Fruit fly (Drosophila melanogaster) whole organism, embryonic: ENCODE data around the gene CG13392.

ENCODE experiments used
- Adf1 ChIP-seq: fragments of 200-800 bp; sonication (Bioruptor generic); IDR thresholded peaks from 2 replicates; pipeline ENCODE4 v1.3.6; 2022; ENCODE audit warnings: missing biosample characterization, missing genetic modification characterization
- Asciz ChIP-seq: fragments of 200-800 bp; sonication (Bioruptor generic); optimal IDR thresholded peaks from 2 replicates; lab custom pipeline; 2017; ENCODE audit warnings: missing biosample characterization, mild to moderate bottlenecking, missing genetic modification characterization, missing genetic modification reagents
- B-H2 ChIP-seq: fragments of 200-800 bp; sonication (Bioruptor generic); optimal IDR thresholded peaks from 2 replicates; lab custom pipeline; 2018; ENCODE audit warnings: missing biosample characterization, mild to moderate bottlenecking, missing genetic modification characterization
- CG10274 ChIP-seq: fragments of 200-800 bp; sonication (Bioruptor generic); optimal IDR thresholded peaks from 3 replicates; lab custom pipeline; 2017; ENCODE audit warnings: missing biosample characterization, mild to moderate bottlenecking, missing genetic modification characterization
- CG11560 ChIP-seq: fragments of 200-800 bp; sonication (Bioruptor generic); IDR thresholded peaks from 3 replicates; pipeline ENCODE4 v1.3.6; 2022; ENCODE audit warnings: missing biosample characterization, missing genetic modification characterization
- CG13775 ChIP-seq: fragments of 200-800 bp; sonication (Bioruptor generic); optimal IDR thresholded peaks from 3 replicates; lab custom pipeline; 2017; ENCODE audit warnings: missing biosample characterization, mild to moderate bottlenecking, missing genetic modification characterization
- CG14710 ChIP-seq: fragments of 200-800 bp; sonication (Bioruptor generic); optimal IDR thresholded peaks from 3 replicates; lab custom pipeline; 2019; ENCODE audit warnings: missing biosample characterization, mild to moderate bottlenecking, missing genetic modification characterization, moderate library complexity
- CG1603 ChIP-seq: fragments of 200-800 bp; sonication (Bioruptor generic); optimal IDR thresholded peaks from 2 replicates; lab custom pipeline; 2019; ENCODE audit warnings: missing biosample characterization, mild to moderate bottlenecking, missing genetic modification characterization, moderate library complexity
- CG16863 ChIP-seq: fragments of 200-800 bp; sonication (Bioruptor generic); optimal IDR thresholded peaks from 3 replicates; lab custom pipeline; 2016; ENCODE audit warnings: missing biosample characterization, missing genetic modification characterization
- CG17328 ChIP-seq: fragments of 200-800 bp; sonication (Bioruptor generic); IDR thresholded peaks from 2 replicates; pipeline ENCODE4 v1.3.6; 2022; ENCODE audit warnings: missing biosample characterization, missing genetic modification characterization
- CG2678 ChIP-seq: fragments of 200-800 bp; sonication (Bioruptor generic); optimal IDR thresholded peaks from 3 replicates; lab custom pipeline; 2019; ENCODE audit warnings: missing biosample characterization, mild to moderate bottlenecking, missing genetic modification characterization, moderate library complexity
- CG31224 ChIP-seq: fragments of 200-800 bp; sonication (Bioruptor generic); IDR thresholded peaks from 2 replicates; pipeline ENCODE4 v1.3.6; 2022; ENCODE audit warnings: missing biosample characterization, missing genetic modification characterization
- CG3995 ChIP-seq: fragments of 200-800 bp; sonication (Bioruptor generic); optimal IDR thresholded peaks from 3 replicates; lab custom pipeline; 2016; ENCODE audit warnings: missing biosample characterization, missing genetic modification characterization
- CG4854 ChIP-seq: fragments of 200-800 bp; sonication (Bioruptor generic); optimal IDR thresholded peaks from 2 replicates; lab custom pipeline; 2016; ENCODE audit warnings: missing biosample characterization, missing genetic modification characterization, inconsistent platforms
- CG5180 ChIP-seq: fragments of 200-800 bp; sonication (Bioruptor generic); optimal IDR thresholded peaks from 3 replicates; lab custom pipeline; 2017; ENCODE audit warnings: missing biosample characterization, missing genetic modification characterization, mild to moderate bottlenecking, moderate library complexity, missing genetic modification reagents
- CG5953 ChIP-seq: fragments of 200-800 bp; sonication (Bioruptor generic); IDR thresholded peaks from 2 replicates; pipeline ENCODE4 v1.3.6; 2022; ENCODE audit warnings: missing biosample characterization, missing genetic modification characterization
- CG6791 ChIP-seq: fragments of 200-800 bp; sonication (Bioruptor generic); IDR thresholded peaks from 3 replicates; pipeline ENCODE4 v1.3.6; 2022; ENCODE audit warnings: missing biosample characterization, missing genetic modification characterization; ENCODE audit not compliant: partially characterized antibody
- D19A ChIP-seq: fragments of 200-800 bp; optimal IDR thresholded peaks from 3 replicates; lab custom pipeline; 2019; ENCODE audit warnings: missing biosample characterization, mild to moderate bottlenecking, missing genetic modification characterization, moderate library complexity
- Deaf1 ChIP-seq: fragments of 200-800 bp; optimal IDR thresholded peaks from 3 replicates; lab custom pipeline; 2019; ENCODE audit warnings: missing biosample characterization, mild to moderate bottlenecking, missing genetic modification characterization, moderate library complexity
- Doc3 ChIP-seq: fragments of 200-800 bp; sonication (Bioruptor generic); IDR thresholded peaks from 3 replicates; pipeline ENCODE4 v1.3.6; 2022; ENCODE audit warnings: missing biosample characterization, missing genetic modification characterization; ENCODE audit not compliant: partially characterized antibody
- E2f1 ChIP-seq: fragments of 200-800 bp; sonication (Bioruptor generic); IDR thresholded peaks from 2 replicates; pipeline ENCODE4 v1.3.6; 2022; ENCODE audit warnings: missing biosample characterization, missing genetic modification characterization
- Eip74EF ChIP-seq, 2 experiments: fragments of 200-800 bp in 1 of 2; fragments of >200 bp in 1 of 2; sonication (Bioruptor generic) in 1 of 2; optimal IDR thresholded peaks; 2 replicates each; lab custom pipeline; 2017 to 2019; ENCODE audit warnings: missing biosample characterization in 2 of 2, missing genetic modification characterization in 2 of 2, mild to moderate bottlenecking in 1 of 2, moderate library complexity in 1 of 2
- Ets97D ChIP-seq: fragments of 200-800 bp; sonication (Bioruptor generic); optimal IDR thresholded peaks from 3 replicates; lab custom pipeline; 2016; ENCODE audit warnings: missing biosample characterization, missing genetic modification characterization
- HLH4C ChIP-seq: fragments of 200-800 bp; sonication (Bioruptor generic); IDR thresholded peaks from 3 replicates; pipeline ENCODE4 v1.3.6; 2022; ENCODE audit warnings: missing biosample characterization, missing genetic modification characterization; ENCODE audit not compliant: partially characterized antibody
- Hand ChIP-seq: fragments of 200-800 bp; sonication (Bioruptor generic); optimal IDR thresholded peaks from 2 replicates; lab custom pipeline; 2017; ENCODE audit warnings: mild to moderate bottlenecking, missing biosample characterization, missing genetic modification reagents, missing genetic modification characterization
- Mad ChIP-seq: fragments of 200-800 bp; sonication (Bioruptor generic); optimal IDR thresholded peaks from 2 replicates; lab custom pipeline; 2016; ENCODE audit warnings: missing biosample characterization, missing genetic modification characterization
- Rx ChIP-seq: fragments of 200-800 bp; sonication (Bioruptor generic); IDR thresholded peaks from 2 replicates; pipeline ENCODE4 v1.3.6; 2022; ENCODE audit warnings: missing biosample characterization, missing genetic modification characterization
- Scr ChIP-seq: fragments of 200-800 bp; sonication (Bioruptor generic); IDR thresholded peaks from 2 replicates; pipeline ENCODE4 v1.3.6; 2022; ENCODE audit warnings: missing biosample characterization, missing genetic modification characterization; ENCODE audit not compliant: partially characterized antibody
- ab ChIP-seq: fragments of 200-800 bp; sonication (Bioruptor generic); optimal IDR thresholded peaks from 2 replicates; lab custom pipeline; 2016; ENCODE audit warnings: missing biosample characterization, missing genetic modification characterization
- ara ChIP-seq: fragments of 200-800 bp; sonication (Bioruptor generic); IDR thresholded peaks from 2 replicates; pipeline ENCODE4 v1.3.6; 2022; ENCODE audit warnings: missing biosample characterization, missing genetic modification characterization
- bigmax ChIP-seq: fragments of 200-800 bp; sonication (Bioruptor generic); optimal IDR thresholded peaks from 2 replicates; lab custom pipeline; 2018; ENCODE audit warnings: missing biosample characterization, mild to moderate bottlenecking, missing genetic modification characterization
- cwo ChIP-seq: fragments of 200-800 bp; sonication (Bioruptor generic); optimal IDR thresholded peaks from 3 replicates; lab custom pipeline; 2017; ENCODE audit warnings: missing biosample characterization, missing genetic modification characterization, mild to moderate bottlenecking, moderate library complexity, missing genetic modification reagents
- disco-r ChIP-seq: fragments of 200-800 bp; sonication (Bioruptor generic); optimal IDR thresholded peaks from 2 replicates; lab custom pipeline; 2016; ENCODE audit warnings: missing biosample characterization, missing genetic modification characterization
- dmrt99B ChIP-seq: fragments of 200-800 bp; sonication (Bioruptor generic); optimal IDR thresholded peaks from 2 replicates; lab custom pipeline; 2018; ENCODE audit warnings: missing biosample characterization, mild to moderate bottlenecking, missing genetic modification characterization, moderate library complexity
- eve ChIP-seq, 2 experiments: fragments of >200 bp; optimal IDR thresholded peaks; 2 replicates each; lab custom pipeline; 2017; ENCODE audit warnings: missing biosample characterization in 2 of 2, missing genetic modification characterization in 2 of 2
- exex ChIP-seq: fragments of 200-800 bp; sonication (Bioruptor generic); optimal IDR thresholded peaks from 4 replicates; lab custom pipeline; 2018; ENCODE audit warnings: missing biosample characterization, mild to moderate bottlenecking, missing genetic modification characterization, moderate library complexity
- fd102C ChIP-seq: fragments of 200-800 bp; sonication (Bioruptor generic); optimal IDR thresholded peaks from 2 replicates; lab custom pipeline; 2018; ENCODE audit warnings: missing biosample characterization, mild to moderate bottlenecking, missing genetic modification characterization, moderate library complexity
- gcm ChIP-seq: fragments of 200-800 bp; sonication (Bioruptor generic); optimal IDR thresholded peaks from 2 replicates; lab custom pipeline; 2019; ENCODE audit warnings: missing biosample characterization, mild to moderate bottlenecking, missing genetic modification characterization, moderate library complexity
- gsb ChIP-seq: fragments of 200-800 bp; sonication (Bioruptor generic); IDR thresholded peaks from 2 replicates; pipeline ENCODE4 v1.3.6; 2022; ENCODE audit warnings: missing biosample characterization, missing genetic modification characterization
- lab ChIP-seq: fragments of 200-800 bp; sonication (Bioruptor generic); optimal IDR thresholded peaks from 3 replicates; lab custom pipeline; 2017; ENCODE audit warnings: missing biosample characterization, missing genetic modification characterization, mild to moderate bottlenecking, moderate library complexity, missing genetic modification reagents
- lmd ChIP-seq: fragments of 200-800 bp; sonication (Bioruptor generic); IDR thresholded peaks from 2 replicates; pipeline ENCODE4 v1.3.6; 2022; ENCODE audit warnings: missing biosample characterization, missing genetic modification characterization
- nau ChIP-seq: fragments of 200-800 bp; sonication (Bioruptor generic); optimal IDR thresholded peaks from 3 replicates; lab custom pipeline; 2017; ENCODE audit warnings: missing biosample characterization, mild to moderate bottlenecking, missing genetic modification characterization, missing genetic modification reagents
- row ChIP-seq: fragments of 200-800 bp; sonication (Bioruptor generic); IDR thresholded peaks from 3 replicates; pipeline ENCODE4 v1.3.6; 2022; ENCODE audit warnings: missing biosample characterization, missing genetic modification characterization
- slou ChIP-seq: fragments of 200-800 bp; sonication (Bioruptor generic); optimal IDR thresholded peaks from 3 replicates; lab custom pipeline; 2016; ENCODE audit warnings: missing biosample characterization, missing genetic modification characterization
- sqz ChIP-seq: fragments of 200-800 bp; sonication (Bioruptor generic); optimal IDR thresholded peaks from 3 replicates; lab custom pipeline; 2018; ENCODE audit warnings: missing biosample characterization, mild to moderate bottlenecking, missing genetic modification characterization
- sug ChIP-seq: fragments of 200-800 bp; optimal IDR thresholded peaks from 2 replicates; lab custom pipeline; 2019; ENCODE audit warnings: missing biosample characterization, mild to moderate bottlenecking, missing genetic modification characterization, moderate library complexity
- wdn ChIP-seq: fragments of 200-800 bp; sonication (Bioruptor generic); IDR thresholded peaks from 2 replicates; pipeline ENCODE4 v1.3.6; 2022; ENCODE audit warnings: missing biosample characterization, missing genetic modification characterization

The CG13392 gene

DNA sequence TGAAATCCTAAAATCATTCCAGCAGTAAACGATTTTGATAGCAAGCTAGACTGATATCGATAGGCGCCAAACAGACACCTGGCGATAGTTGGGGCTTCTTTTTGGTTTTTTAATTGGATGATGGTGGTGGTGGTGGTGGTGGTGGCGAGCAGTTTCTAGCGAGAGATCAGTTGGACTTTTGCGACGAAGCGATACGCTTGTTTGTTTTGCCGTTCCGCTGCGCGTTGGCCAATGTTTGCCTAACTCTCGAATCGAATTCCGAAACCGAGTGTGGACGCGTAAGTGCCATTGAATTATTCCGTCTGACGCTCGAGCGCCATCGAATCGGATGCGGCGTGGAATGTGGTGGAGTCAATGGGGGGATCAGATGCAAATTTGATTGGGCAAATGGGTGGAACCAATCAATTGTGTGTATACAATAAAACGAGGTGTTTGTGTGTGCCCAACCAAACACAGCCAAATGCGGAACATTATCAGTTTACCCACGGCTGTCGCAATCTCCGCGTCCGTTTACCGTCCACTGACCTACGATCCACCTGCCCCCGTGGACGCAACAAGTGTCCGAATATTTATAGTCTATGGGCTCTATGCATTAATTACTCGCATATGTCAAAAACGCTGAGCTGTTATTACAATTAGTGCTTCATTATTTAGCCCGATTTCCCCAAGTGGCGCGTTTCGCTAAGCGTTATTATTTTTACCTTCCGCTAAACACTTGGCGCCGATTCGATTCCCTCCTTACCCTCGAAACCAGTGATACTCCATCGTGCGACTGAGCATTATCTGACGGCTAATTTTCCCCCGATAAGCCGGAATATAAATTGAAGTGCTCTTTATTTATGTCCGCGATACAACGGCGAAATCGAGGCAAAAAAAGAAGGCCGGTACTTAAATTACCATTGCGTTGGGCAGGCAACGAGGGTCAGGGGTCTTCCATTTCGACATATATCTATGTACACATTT, 12.0 kb downstream of the CG13392 start, which contains the start of gene CG17292 (continued):
- TF ChIP-seq sug: peak; percentile 47
- peak; percentile 61 for TF ChIP-seq CG1603 (tag; lab: Kevin White, UChicago)
- TF ChIP-seq CG6791 (GFP tag; lab: Robert Waterston, UW): peak; percentile 90
- TF ChIP-seq Ets97D: peak; percentile 36
- 0 out of 2 replicates have a peak, but pooled peaks have one; percentile 41 for TF ChIP-seq gsb (GFP tag; lab: Robert Waterston, UW)
- TF ChIP-seq B-H2 (GFP tag; lab: Kevin White, UChicago): peak; percentile 74
- peak; percentile 76 for TF ChIP-seq Deaf1 (tag; lab: Kevin White, UChicago)
- peak; percentile 13 for TF ChIP-seq CG10274 (GFP tag; lab: Kevin White, UChicago)
- peak; percentile 43; the same call in 1 of the 2 replicates for TF ChIP-seq CG5953 (GFP tag; lab: Robert Waterston, UW)
- TF ChIP-seq HLH4C (GFP tag; lab: Robert Waterston, UW): peak; percentile 89
- TF ChIP-seq lmd: peak; percentile 46
- peak; percentile 39 for TF ChIP-seq CG5180 (GFP tag; lab: Kevin White, UChicago)
- peak; percentile 59 for TF ChIP-seq gcm
- TF ChIP-seq Adf1: peak; percentile 66
- peak; percentile 50 for TF ChIP-seq CG17328 (GFP tag; lab: Robert Waterston, UW)
- peak; percentile 42 for TF ChIP-seq Mad (GFP tag; lab: Kevin White, UChicago)
- TF ChIP-seq wdn (GFP tag; lab: Robert Waterston, UW): peak; percentile 27; the same call in 1 of the 2 replicates
- no peak for TF ChIP-seq slou
- TF ChIP-seq CG11560 (tag; lab: Robert Waterston, UW): no peak
- no peak for TF ChIP-seq ara (GFP tag; lab: Robert Waterston, UW)
- peak; percentile 81 for TF ChIP-seq lab (GFP tag; lab: Kevin White, UChicago)
- TF ChIP-seq ab (GFP tag; lab: Kevin White, UChicago): no peak
- TF ChIP-seq Doc3 (GFP tag; lab: Robert Waterston, UW): peak; percentile 87
- peak; percentile 49 for TF ChIP-seq CG2678 (tag; lab: Kevin White, UChicago)
- no peak for TF ChIP-seq bigmax
- peak; percentile 76 for TF ChIP-seq nau
- peak; percentile 40 for TF ChIP-seq dmrt99B (tag; lab: Kevin White, UChicago)
- TF ChIP-seq fd102C: no peak
- no peak for TF ChIP-seq disco-r
- peak; percentile 30 for TF ChIP-seq Hand (GFP tag; lab: Kevin White, UChicago)
- peak; percentile 49 for TF ChIP-seq CG13775 (GFP tag; lab: Kevin White, UChicago)
- TF ChIP-seq Eip74EF (GFP tag; optimal IDR thresholded peaks at IDR 0.05; lab: Kevin White, UChicago): peak in 1 of 2 experiments; percentile 48
- peak; percentile 22 for TF ChIP-seq D19A
- TF ChIP-seq CG4854: peak; percentile 37
- peak; percentile 90 for TF ChIP-seq Scr (GFP tag; lab: Robert Waterston, UW)
- peak; percentile 94 for TF ChIP-seq exex (tag; lab: Kevin White, UChicago)
- TF ChIP-seq E2f1 (GFP tag; lab: Robert Waterston, UW): peak; percentile 41; the same call in 1 of the 2 replicates
- TF ChIP-seq Asciz (GFP tag; lab: Kevin White, UChicago): peak; percentile 23
- no peak for TF ChIP-seq eve (GFP tag; optimal IDR thresholded peaks at IDR 0.05; lab: Kevin White, UChicago)
- peak; percentile 14 for TF ChIP-seq CG14710 (tag; lab: Kevin White, UChicago)
- peak; percentile 60 for TF ChIP-seq row (GFP tag; lab: Robert Waterston, UW)
- TF ChIP-seq sqz (GFP tag; lab: Kevin White, UChicago): no peak
- TF ChIP-seq Rx: peak; percentile 35; the same call in 1 of the 2 replicates
- TF ChIP-seq CG31224 (GFP tag; lab: Robert Waterston, UW): 0 out of 2 replicates have a peak, but pooled peaks have one; percentile 13
- TF ChIP-seq cwo (GFP tag; lab: Kevin White, UChicago): peak; percentile 52
- peak; percentile 19 for TF ChIP-seq CG3995 (GFP tag; lab: Kevin White, UChicago)
- peak; percentile 6 for TF ChIP-seq CG16863 (GFP tag; lab: Kevin White, UChicago)
